Worm (Caenorhabditis elegans) whole organism, young adult: ENCODE results near the gene F49C12.5.

Experiments used
- B0019.2 ChIP-seq: fragments of 200-800 bp; sonication (Bioruptor generic); conservative IDR thresholded peaks from 2 replicates; pipeline ENCODE4 v1.3.6; 2022; ENCODE audit warnings: missing genetic modification reagents, missing genetic modification characterization, missing compliant biosample characterization
- B0035.1 ChIP-seq: sonication (generic microtip); optimal IDR thresholded peaks from 2 replicates; lab custom pipeline; 2016; ENCODE audit warnings: missing genetic modification characterization, mild to moderate bottlenecking, missing compliant biosample characterization, missing genotype, missing genetic modification reagents
- B0261.1 ChIP-seq: sonication (generic microtip); optimal IDR thresholded peaks from 2 replicates; lab custom pipeline; 2016; ENCODE audit warnings: mild to moderate bottlenecking, missing genetic modification characterization, moderate library complexity, missing compliant biosample characterization
- K11D2.4 ChIP-seq: fragments of 200-800 bp; sonication (Bioruptor generic); IDR thresholded peaks from 2 replicates; pipeline ENCODE4 v1.3.6; 2022; ENCODE audit warnings: missing genetic modification reagents, missing genetic modification characterization, missing compliant biosample characterization
- T26A5.8 ChIP-seq: sonication (generic microtip); optimal IDR thresholded peaks from 2 replicates; lab custom pipeline; 2016; ENCODE audit warnings: missing genetic modification characterization, missing compliant biosample characterization
- akir-1 ChIP-seq: fragments of 200-800 bp; sonication (Bioruptor generic); optimal IDR thresholded peaks from 2 replicates; lab custom pipeline; 2018; ENCODE audit warnings: mild to moderate bottlenecking, missing genetic modification characterization, moderate library complexity, missing compliant biosample characterization
- ama-1 ChIP-seq, 3 experiments: fragments of 150-350 bp in 1 of 3; sonication (generic microtip) in 2 of 3; optimal IDR thresholded peaks; 2 replicates each; lab custom pipeline; 2014 to 2018; ENCODE audit warnings: missing biosample characterization in 2 of 3, missing genetic modification characterization in 2 of 3, missing genetic modification reagents in 2 of 3
- attf-5 ChIP-seq: fragments of 200-800 bp; sonication (Bioruptor generic); optimal IDR thresholded peaks from 2 replicates; lab custom pipeline; 2018; ENCODE audit warnings: mild to moderate bottlenecking, missing genetic modification characterization, missing compliant biosample characterization
- attf-6 ChIP-seq: fragments of 200-800 bp; sonication (Bioruptor generic); IDR thresholded peaks from 2 replicates; pipeline ENCODE4 v1.3.6; 2022; ENCODE audit warnings: missing genetic modification reagents, missing genetic modification characterization, missing compliant biosample characterization
- bed-1 ChIP-seq: fragments of 200-800 bp; sonication (Bioruptor generic); IDR thresholded peaks from 2 replicates; pipeline ENCODE4 v1.3.6; 2022; ENCODE audit warnings: missing genetic modification reagents, missing genetic modification characterization, missing compliant biosample characterization
- bed-2 ChIP-seq: fragments of 200-800 bp; sonication (Bioruptor generic); IDR thresholded peaks from 2 replicates; pipeline ENCODE4 v1.3.6; 2022; ENCODE audit warnings: missing genetic modification reagents, missing genetic modification characterization, missing compliant biosample characterization
- cebp-1 ChIP-seq, 2 experiments: fragments of 200-800 bp in 1 of 2; sonication (Bioruptor generic) in 1 of 2; sonication (generic microtip) in 1 of 2; IDR thresholded peaks in 1 of 2; optimal IDR thresholded peaks in 1 of 2; 2 replicates each; pipeline versions ENCODE4 v1.3.6 to Lab custom; 2017 to 2022; ENCODE audit warnings: missing compliant biosample characterization in 2 of 2, missing genetic modification characterization in 2 of 2, mild to moderate bottlenecking in 1 of 2, missing genetic modification reagents in 1 of 2, moderate library complexity in 1 of 2
- cebp-2 ChIP-seq: fragments of 200-800 bp; sonication (Bioruptor generic); IDR thresholded peaks from 2 replicates; pipeline ENCODE4 v1.3.6; 2022; ENCODE audit warnings: missing genetic modification characterization, missing compliant biosample characterization
- ceh-27 ChIP-seq: fragments of 200-800 bp; sonication (Bioruptor generic); optimal IDR thresholded peaks from 2 replicates; lab custom pipeline; 2018; ENCODE audit warnings: mild to moderate bottlenecking, missing genetic modification characterization, moderate library complexity, missing compliant biosample characterization
- ceh-40 ChIP-seq: fragments of 200-800 bp; sonication (Bioruptor generic); IDR thresholded peaks from 2 replicates; pipeline ENCODE4 v1.3.6; 2022; ENCODE audit warnings: missing genetic modification characterization, missing compliant biosample characterization
- ceh-91 ChIP-seq: fragments of 200-800 bp; sonication (Bioruptor generic); IDR thresholded peaks from 2 replicates; pipeline ENCODE4 v1.3.6; 2022; ENCODE audit warnings: missing genetic modification reagents, missing genetic modification characterization, missing compliant biosample characterization
- dox-1 ChIP-seq: fragments of 200-800 bp; sonication (Bioruptor generic); IDR thresholded peaks from 2 replicates; pipeline ENCODE4 v1.3.6; 2022; ENCODE audit warnings: missing genetic modification reagents, missing genetic modification characterization, missing compliant biosample characterization
- efl-1 ChIP-seq: fragments of 150-350 bp; optimal IDR thresholded peaks from 2 replicates; lab custom pipeline; 2014; ENCODE audit warnings: missing biosample characterization, missing genetic modification reagents, missing genetic modification characterization
- egl-44 ChIP-seq: fragments of 200-800 bp; sonication (Bioruptor generic); IDR thresholded peaks from 2 replicates; pipeline ENCODE4 v1.3.6; 2022; ENCODE audit warnings: missing genetic modification reagents, missing genetic modification characterization, missing compliant biosample characterization
- egrh-3 ChIP-seq: fragments of 200-800 bp; sonication (Bioruptor generic); IDR thresholded peaks from 2 replicates; pipeline ENCODE4 v1.3.6; 2022; ENCODE audit warnings: missing genetic modification reagents, missing genetic modification characterization, missing compliant biosample characterization
- ets-4 ChIP-seq: fragments of 200-800 bp; sonication (Bioruptor generic); optimal IDR thresholded peaks from 2 replicates; lab custom pipeline; 2018; ENCODE audit warnings: mild to moderate bottlenecking, missing genetic modification characterization, missing compliant biosample characterization
- gei-17 ChIP-seq: fragments of 200-800 bp; sonication (Bioruptor generic); optimal IDR thresholded peaks from 2 replicates; lab custom pipeline; 2018; ENCODE audit warnings: mild to moderate bottlenecking, missing genetic modification characterization, missing compliant biosample characterization
- him-1 ChIP-seq: sonication (generic microtip); optimal IDR thresholded peaks from 2 replicates; lab custom pipeline; 2016; ENCODE audit warnings: missing genotype, missing genetic modification reagents, missing genetic modification characterization, missing compliant biosample characterization
- hrde-1 ChIP-seq: sonication (generic microtip); optimal IDR thresholded peaks from 2 replicates; lab custom pipeline; 2016; ENCODE audit warnings: missing genetic modification characterization, mild to moderate bottlenecking, missing compliant biosample characterization, moderate library complexity, missing genotype, missing genetic modification reagents, borderline replicate concordance
- hsf-1 ChIP-seq: fragments of 200-800 bp; sonication (Bioruptor generic); IDR thresholded peaks from 2 replicates; pipeline ENCODE4 v1.3.6; 2022; ENCODE audit warnings: missing genetic modification reagents, missing genetic modification characterization, missing compliant biosample characterization
- let-607 ChIP-seq, 2 experiments: fragments of 200-800 bp in 1 of 2; sonication (Bioruptor generic) in 1 of 2; sonication (generic microtip) in 1 of 2; optimal IDR thresholded peaks; 2 replicates each; lab custom pipeline; 2016 to 2018; ENCODE audit warnings: mild to moderate bottlenecking in 2 of 2, missing compliant biosample characterization in 2 of 2, missing genetic modification characterization in 2 of 2, moderate library complexity in 2 of 2, missing genotype in 1 of 2
- lin-35 ChIP-seq, 3 experiments: fragments of 150-350 bp in 2 of 3; sonication (generic microtip) in 1 of 3; optimal IDR thresholded peaks; 2 replicates each; lab custom pipeline; 2014 to 2018; ENCODE audit warnings: missing biosample characterization in 3 of 3, missing genetic modification characterization in 3 of 3, missing genetic modification reagents in 3 of 3
- lin-40 ChIP-seq: sonication (generic microtip); optimal IDR thresholded peaks from 2 replicates; lab custom pipeline; 2016; ENCODE audit warnings: missing genetic modification characterization, mild to moderate bottlenecking, missing compliant biosample characterization, missing genotype, missing genetic modification reagents
- lsy-27 ChIP-seq: sonication (generic microtip); optimal IDR thresholded peaks from 2 replicates; lab custom pipeline; 2017; ENCODE audit warnings: missing genetic modification characterization, mild to moderate bottlenecking, missing compliant biosample characterization, antibody characterized with exemption, missing genotype, borderline replicate concordance; ENCODE audit not compliant: insufficient read depth
- madf-3 ChIP-seq: fragments of 200-800 bp; sonication (Bioruptor generic); IDR thresholded peaks from 2 replicates; pipeline ENCODE4 v1.3.6; 2022; ENCODE audit warnings: missing genetic modification reagents, missing genetic modification characterization, missing compliant biosample characterization
- madf-8 ChIP-seq: fragments of 200-800 bp; sonication (Bioruptor generic); conservative IDR thresholded peaks from 2 replicates; pipeline ENCODE4 v1.3.6; 2022; ENCODE audit warnings: missing genetic modification reagents, missing genetic modification characterization, missing compliant biosample characterization
- mcd-1 ChIP-seq: fragments of 200-800 bp; sonication (Bioruptor generic); IDR thresholded peaks from 2 replicates; pipeline ENCODE4 v1.3.6; 2022; ENCODE audit warnings: missing genetic modification reagents, missing genetic modification characterization, missing compliant biosample characterization
- nhr-120 ChIP-seq: fragments of 200-800 bp; sonication (Bioruptor generic); IDR thresholded peaks from 2 replicates; pipeline ENCODE4 v1.3.6; 2022; ENCODE audit warnings: missing genetic modification characterization, missing compliant biosample characterization
- nhr-80 ChIP-seq: sonication (generic microtip); optimal IDR thresholded peaks from 2 replicates; lab custom pipeline; 2016; ENCODE audit warnings: missing genetic modification characterization, missing compliant biosample characterization
- pbrm-1 ChIP-seq: fragments of 200-800 bp; sonication (Bioruptor generic); IDR thresholded peaks from 2 replicates; pipeline ENCODE4 v1.3.6; 2022; ENCODE audit warnings: missing genetic modification reagents, missing genetic modification characterization, missing compliant biosample characterization
- snpc-4 ChIP-seq, 5 experiments: fragments of 150-350 bp in 1 of 5; sonication (generic microtip) in 4 of 5; optimal IDR thresholded peaks; 2 replicates each; lab custom pipeline; 2014 to 2018; ENCODE audit warnings: missing genetic modification characterization in 5 of 5, missing biosample characterization in 3 of 5, antibody characterized with exemption in 2 of 5, mild to moderate bottlenecking in 2 of 5, missing compliant biosample characterization in 2 of 5, missing genotype in 2 of 5, moderate library complexity in 2 of 5, missing genetic modification reagents in 1 of 5
- tbp1 ChIP-seq: fragments of 200-800 bp; sonication (Bioruptor generic); optimal IDR thresholded peaks from 2 replicates; lab custom pipeline; 2018; ENCODE audit warnings: mild to moderate bottlenecking, missing genetic modification characterization, missing compliant biosample characterization
- unc-130 ChIP-seq: sonication (generic microtip); optimal IDR thresholded peaks from 2 replicates; lab custom pipeline; 2016; ENCODE audit warnings: missing genetic modification reagents, missing genetic modification characterization, missing compliant biosample characterization

The F49C12.5 gene

DNA sequence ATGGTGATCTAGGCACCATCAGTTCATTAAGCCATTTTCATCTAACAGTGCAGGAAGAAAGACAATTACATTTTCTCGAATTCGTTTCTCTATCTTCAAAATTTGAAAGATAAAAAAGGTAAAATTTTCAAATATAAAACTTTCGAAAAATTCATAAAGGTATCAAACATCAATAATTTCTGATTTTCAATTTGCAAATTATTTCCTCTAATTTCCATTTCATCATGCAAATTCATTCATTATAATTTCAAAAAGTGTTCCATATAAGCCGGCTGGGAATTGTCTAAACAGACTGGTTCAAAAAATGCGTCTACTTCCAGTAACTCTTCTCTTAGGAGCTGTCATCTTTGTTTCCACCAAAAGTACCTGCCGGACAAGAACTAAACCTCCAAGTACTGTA, 23.0 kb downstream of the F49C12.5 start, which contains the start of gene clec-183:
TSS of gene clec-183 (plus strand) at position 301 of the 400 bp plus-strand sequence.
- no peak for TF ChIP-seq B0035.1

DNA sequence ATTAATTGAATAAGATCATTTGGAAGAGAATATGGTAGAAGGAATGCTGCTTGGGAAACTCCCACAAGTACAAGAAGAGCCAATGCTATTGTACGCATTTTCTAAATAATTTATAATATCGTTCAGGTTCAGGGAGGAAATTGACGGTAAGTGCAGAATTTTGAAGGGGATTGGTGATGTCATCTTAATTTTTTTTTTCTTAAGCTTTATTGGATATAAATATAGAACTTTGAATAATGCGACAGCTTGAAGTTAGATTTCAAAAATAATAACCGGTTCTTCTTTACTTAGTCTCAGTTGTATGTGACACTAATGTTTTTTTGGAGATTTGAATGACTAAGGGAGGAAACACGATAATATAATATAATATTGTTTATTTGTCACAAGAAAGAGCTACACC, 26.0 kb downstream of the F49C12.5 start, which contains the start of gene nspg-7.1:
TSS of gene nspg-7.1 (minus strand) at position 101 of the 400 bp plus-strand sequence.
- TF ChIP-seq ceh-27 (GFP tag; lab: Kevin White, UChicago), result no peak
- no peak for TF ChIP-seq gei-17 (GFP tag; lab: Kevin White, UChicago)
- no peak for TF ChIP-seq him-1 (tag; lab: Kevin White, UChicago)
- TF ChIP-seq ama-1 (optimal IDR thresholded peaks at IDR 0.05; lab: Kevin White, UChicago), result no peak
- TF ChIP-seq ama-1 (GFP tag; optimal IDR thresholded peaks at IDR 0.05; lab: Kevin White, UChicago), result no peak
- no peak for TF ChIP-seq hrde-1
- TF ChIP-seq ets-4 (GFP tag; lab: Kevin White, UChicago), result no peak
- no peak for TF ChIP-seq madf-3
- no peak for TF ChIP-seq ceh-40 (GFP tag; lab: Robert Waterston, UW)
- TF ChIP-seq bed-1 (GFP tag; lab: Robert Waterston, UW), result no peak
- TF ChIP-seq akir-1 (GFP tag; lab: Kevin White, UChicago), result no peak
- TF ChIP-seq egrh-3, result no peak
- TF ChIP-seq efl-1 (GFP tag; lab: Kevin White, UChicago), result no peak
- no peak for TF ChIP-seq lsy-27 (tag; lab: Kevin White, UChicago)
- no peak for TF ChIP-seq nhr-120 (GFP tag; lab: Robert Waterston, UW)
- TF ChIP-seq pbrm-1 (GFP tag; lab: Robert Waterston, UW), result no peak
- TF ChIP-seq hsf-1 (GFP tag; lab: Robert Waterston, UW), result no peak

DNA sequence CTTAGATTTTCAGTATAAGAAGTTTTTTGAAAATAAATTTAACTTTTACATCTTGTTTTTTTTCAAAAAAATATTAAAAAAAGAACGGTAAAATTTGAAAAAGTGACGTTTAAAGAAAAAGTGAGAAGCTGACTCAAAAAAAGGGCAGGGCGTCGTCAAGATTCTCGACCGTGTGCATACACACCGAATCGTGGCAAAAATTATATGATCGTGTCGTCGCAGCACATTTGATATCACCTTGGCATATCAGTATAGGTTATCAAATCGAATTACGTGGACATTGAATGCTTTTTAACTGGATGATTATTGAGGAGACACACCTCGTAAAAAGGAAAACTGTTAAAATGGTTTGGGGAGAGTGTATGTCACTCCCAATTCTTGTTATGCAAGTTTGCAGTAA, 28.3 kb downstream of the F49C12.5 start:
- TF ChIP-seq dox-1, result peak; percentile 76
- TF ChIP-seq hrde-1, result peak; percentile 54
- no peak for TF ChIP-seq snpc-4 (GFP tag; optimal IDR thresholded peaks at IDR 0.05; lab: Kevin White, UChicago)
- TF ChIP-seq snpc-4 (tag; optimal IDR thresholded peaks at IDR 0.05; lab: Kevin White, UChicago), result peak in 1 of 4 experiments; percentile 36
- peak; percentile 82 to 93 for TF ChIP-seq let-607 (tag; optimal IDR thresholded peaks at IDR 0.05; lab: Kevin White, UChicago)
- TF ChIP-seq cebp-2 (GFP tag; lab: Robert Waterston, UW), result no peak
- TF ChIP-seq nhr-80 (tag; lab: Kevin White, UChicago), result peak; percentile 96
- no peak for TF ChIP-seq ama-1 (optimal IDR thresholded peaks at IDR 0.05; lab: Kevin White, UChicago)
- peak in 1 of 2 experiments; percentile 30 for TF ChIP-seq ama-1 (GFP tag; optimal IDR thresholded peaks at IDR 0.05; lab: Kevin White, UChicago)
- no peak for TF ChIP-seq tbp1 (GFP tag; lab: Kevin White, UChicago)
- TF ChIP-seq attf-5, result peak; percentile 49

DNA sequence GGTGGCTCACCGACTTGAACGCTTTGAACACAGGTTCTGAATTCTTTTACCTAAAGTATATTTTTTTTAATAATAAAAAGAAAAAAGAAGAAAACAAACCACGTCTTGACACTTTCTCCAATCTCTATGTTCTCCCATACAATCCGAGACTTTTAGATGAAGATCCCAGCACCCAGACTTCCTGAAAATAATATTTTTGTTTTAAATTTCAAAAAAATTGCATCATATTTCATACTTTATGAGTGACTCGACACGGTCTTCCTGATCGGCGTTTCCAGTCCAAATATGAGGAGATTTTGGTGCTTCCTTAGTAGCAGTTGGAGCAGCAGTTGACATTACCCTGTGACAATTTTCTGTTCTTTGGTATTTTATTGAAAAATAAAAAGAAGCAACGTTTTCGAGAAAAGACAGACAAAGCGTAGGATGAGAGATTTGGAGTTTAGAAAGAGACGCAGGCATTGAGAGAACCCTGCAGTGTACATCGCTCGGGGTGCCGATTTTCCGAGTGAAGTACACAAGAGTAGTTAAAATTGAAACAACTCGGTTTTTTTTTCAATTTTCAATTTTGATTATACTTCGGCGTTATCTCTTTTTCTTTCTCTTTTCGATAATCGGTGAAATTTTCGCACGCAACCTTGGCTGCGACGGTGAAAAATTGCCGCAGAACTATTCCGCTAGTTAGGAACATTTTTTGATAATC, 31.0 kb downstream of the F49C12.5 start, which contains the start of the genes coa-4 and T20D3.14:
TSS of gene coa-4 (minus strand) at position 51 of the 700 bp plus-strand sequence.
TSS of gene T20D3.14 (minus strand) at position 358 of the 700 bp plus-strand sequence.
- TF ChIP-seq unc-130 (no peak), T26A5.8 (no peak), attf-6 (GFP tag; lab: Robert Waterston, UW) (no peak), gei-17 (GFP tag; lab: Kevin White, UChicago) (no peak), snpc-4 (GFP tag; optimal IDR thresholded peaks at IDR 0.05; lab: Kevin White, UChicago) (no peak), snpc-4 (tag; optimal IDR thresholded peaks at IDR 0.05; lab: Kevin White, UChicago) (no peak), mcd-1 (GFP tag; lab: Robert Waterston, UW) (peak; percentile 42; the same call in 1 of the 2 replicates), bed-1 (GFP tag; lab: Robert Waterston, UW) (no peak), B0261.1 (tag; lab: Kevin White, UChicago) (no peak), madf-8 (no peak), ceh-91 (GFP tag; lab: Robert Waterston, UW) (no peak), nhr-80 (tag; lab: Kevin White, UChicago) (peak; percentile 71), tbp1 (GFP tag; lab: Kevin White, UChicago) (peak; percentile 8), B0019.2 (no peak), ceh-40 (GFP tag; lab: Robert Waterston, UW) (0 out of 2 replicates have a peak, but pooled peaks have one; percentile 13), attf-5 (peak; percentile 43), lin-40 (tag; lab: Kevin White, UChicago) (peak; percentile 32), lin-35 (GFP tag; optimal IDR thresholded peaks at IDR 0.05; lab: Kevin White, UChicago) (no peak), egl-44 (GFP tag; lab: Robert Waterston, UW) (0 out of 2 replicates have a peak, but pooled peaks have one; percentile 21), egrh-3 (no peak), K11D2.4 (no peak), cebp-1 (GFP tag; IDR thresholded peaks at IDR 0.05; lab: Robert Waterston, UW) (no peak), cebp-1 (tag; optimal IDR thresholded peaks at IDR 0.05; lab: Kevin White, UChicago) (no peak), bed-2 (no peak)
